Worm (Caenorhabditis elegans) whole organism, late embryonic: ENCODE results near the gene Y62E10A.24.

Experiments
- hlh-13 ChIP-seq: fragments of 200-800 bp; sonication (Bioruptor generic); optimal IDR thresholded peaks from 2 replicates; lab custom pipeline; 2018; ENCODE audit warnings: mild to moderate bottlenecking, missing genetic modification characterization, missing compliant biosample characterization
- pha-4 ChIP-seq: fragments of 150-350 bp; optimal IDR thresholded peaks from 2 replicates; lab custom pipeline; 2018; ENCODE audit warnings: missing biosample characterization, missing genetic modification reagents, missing genetic modification characterization

ce11 chrIV:13364869-13365268 is 5.6 kb upstream of the Y62E10A.24 start, which contains the start of gene srsx-25:
- TF ChIP-seq pha-4 (tag; lab: Kevin White, UChicago), result no peak
- no peak for TF ChIP-seq hlh-13 (GFP tag; lab: Kevin White, UChicago)
